Worm (Caenorhabditis elegans) whole organism, midembryonic: ENCODE measurements around the gene F56D6.23.

ENCODE experiments used
- T22C8.4 ChIP-seq: fragments of 200-800 bp; sonication (Bioruptor generic); IDR thresholded peaks from 2 replicates; pipeline ENCODE4 v1.3.6; 2022; ENCODE audit warnings: missing genetic modification characterization, missing compliant biosample characterization
- cog-1 ChIP-seq: sonication (generic microtip); optimal IDR thresholded peaks from 2 replicates; lab custom pipeline; 2016; ENCODE audit warnings: missing genetic modification characterization, missing compliant biosample characterization
- flt-1 ChIP-seq: fragments of 200-800 bp; sonication (Bioruptor generic); IDR thresholded peaks from 2 replicates; pipeline ENCODE4 v1.3.6; 2022; ENCODE audit warnings: missing genetic modification characterization, missing compliant biosample characterization
- klf-2 ChIP-seq: fragments of 200-800 bp; sonication (Bioruptor generic); conservative IDR thresholded peaks from 2 replicates; pipeline ENCODE4 v1.3.6; 2022; ENCODE audit warnings: missing genetic modification reagents, missing genetic modification characterization, missing compliant biosample characterization
- ztf-23 ChIP-seq: fragments of 200-800 bp; sonication (Bioruptor generic); IDR thresholded peaks from 2 replicates; pipeline ENCODE4 v1.3.6; 2022; ENCODE audit warnings: missing genetic modification reagents, missing genetic modification characterization, missing compliant biosample characterization
- ztf-29 ChIP-seq: fragments of 200-800 bp; sonication (Bioruptor generic); IDR thresholded peaks from 2 replicates; pipeline ENCODE4 v1.3.6; 2022; ENCODE audit warnings: missing genetic modification reagents, missing genetic modification characterization, missing compliant biosample characterization

- TF ChIP-seq klf-2 (GFP tag; lab: Robert Waterston, UW) (no peak), T22C8.4 (no peak), ztf-29 (GFP tag; lab: Robert Waterston, UW) (no peak), flt-1 (no peak), ztf-23 (GFP tag; lab: Robert Waterston, UW) (no peak), cog-1 (tag; lab: Kevin White, UChicago) (no peak)
Observed at ce11 chrIV:3894004-3894480, 24.2 kb upstream of the F56D6.23 start, which contains the start of gene F56D6.8.
